Worm (Caenorhabditis elegans): ENCODE measurements around the gene ani-1.

ani-1 gene

ce11 chrIII:12496449-12496848, 43.3 kb upstream of the ani-1 start, which contains the start of gene herd-1 (continued):
- no peak for TF ChIP-seq sdz-38 (tag; optimal IDR thresholded peaks at IDR 0.05)
- no peak for TF ChIP-seq ztf-6 (GFP tag; IDR thresholded peaks at IDR 0.05)
- no peak for TF ChIP-seq snpc-1.1 (tag; optimal IDR thresholded peaks at IDR 0.05; ENCODE audit: insufficient read depth)
- TF ChIP-seq lin-54 (GFP tag; optimal IDR thresholded peaks at IDR 0.05) = peak; percentile 62
- peak; percentile 50; the same call in 1 of the 2 replicates for TF ChIP-seq lin-26 (GFP tag; IDR thresholded peaks at IDR 0.05)
- no peak for TF ChIP-seq F22D6.2 (tag; optimal IDR thresholded peaks at IDR 0.05)
- TF ChIP-seq somi-1 (GFP tag; optimal IDR thresholded peaks at IDR 0.05) = no peak
- no peak for TF ChIP-seq rpc-1 (optimal IDR thresholded peaks at IDR 0.05)
- TF ChIP-seq rpc-1 (tag; optimal IDR thresholded peaks at IDR 0.05) = no peak
- no peak for TF ChIP-seq nhr-120 (GFP tag; IDR thresholded peaks at IDR 0.05)
- no peak for TF ChIP-seq ztf-22 (GFP tag; optimal IDR thresholded peaks at IDR 0.05)
- no peak for TF ChIP-seq atf-7 (tag; optimal IDR thresholded peaks at IDR 0.05)
- TF ChIP-seq rcor-1 (GFP tag; IDR thresholded peaks at IDR 0.05) = peak; percentile 53
- TF ChIP-seq D2030.7 (GFP tag; IDR thresholded peaks at IDR 0.05) = peak; percentile 30; the same call in 1 of the 2 replicates
- TF ChIP-seq gei-17 (GFP tag; optimal IDR thresholded peaks at IDR 0.05) = no peak
- TF ChIP-seq lin-35 (GFP tag; optimal IDR thresholded peaks at IDR 0.05) = no peak
- no peak for TF ChIP-seq madf-8 (GFP tag; conservative IDR thresholded peaks at IDR 0.05)
- no peak for TF ChIP-seq tbx-9 (tag; optimal IDR thresholded peaks at IDR 0.05; ENCODE audit: borderline replicate concordance)
- TF ChIP-seq F52B5.7 (tag; optimal IDR thresholded peaks at IDR 0.05) = no peak
- no peak for TF ChIP-seq F10E7.11 (tag; optimal IDR thresholded peaks at IDR 0.05)
- peak; percentile 2 for TF ChIP-seq hrde-1 (tag; optimal IDR thresholded peaks at IDR 0.05; ENCODE audit: borderline replicate concordance)
- no peak for TF ChIP-seq ccch-3 (GFP tag; optimal IDR thresholded peaks at IDR 0.05)
- no peak for TF ChIP-seq Y53F4B.3 (GFP tag; IDR thresholded peaks at IDR 0.05)
- TF ChIP-seq snpc-4 (GFP tag; optimal IDR thresholded peaks at IDR 0.05) = no peak
- no peak for TF ChIP-seq snpc-4 (tag; optimal IDR thresholded peaks at IDR 0.05)
- TF ChIP-seq snpc-3.4 (tag; optimal IDR thresholded peaks at IDR 0.05) = peak; percentile 44
- no peak for TF ChIP-seq mel-28 (tag; optimal IDR thresholded peaks at IDR 0.05; ENCODE audit: borderline replicate concordance)
- TF ChIP-seq pbrm-1 (GFP tag; IDR thresholded peaks at IDR 0.05) = peak; percentile 56; the same call in 1 of the 2 replicates
- 0 out of 2 replicates have a peak, but pooled peaks have one; percentile 40 for TF ChIP-seq ceh-58 (GFP tag; IDR thresholded peaks at IDR 0.05)
- 0 out of 2 replicates have a peak, but pooled peaks have one; percentile 44 for TF ChIP-seq nfyb-1 (GFP tag; IDR thresholded peaks at IDR 0.05)
- no peak; the same call in 1 of the 2 replicates for TF ChIP-seq dox-1 (GFP tag; IDR thresholded peaks at IDR 0.05)
- 0 out of 2 replicates have a peak, but pooled peaks have one; percentile 43 for TF ChIP-seq ceh-100 (GFP tag; IDR thresholded peaks at IDR 0.05)
- peak; percentile 21; the same call in 1 of the 2 replicates for TF ChIP-seq hmg-1.2 (GFP tag; IDR thresholded peaks at IDR 0.05)
- TF ChIP-seq nfya-2 (GFP tag; IDR thresholded peaks at IDR 0.05) = 0 out of 2 replicates have a peak, but pooled peaks have one; percentile 78
- no peak for TF ChIP-seq F37B4.10 (GFP tag; IDR thresholded peaks at IDR 0.05)
- no peak for TF ChIP-seq ceh-91 (GFP tag; IDR thresholded peaks at IDR 0.05)
- TF ChIP-seq Y79H2A.3 (GFP tag; conservative IDR thresholded peaks at IDR 0.05) = 0 out of 2 replicates have a peak, but pooled peaks have one; percentile 33
- peak; percentile 69 for TF ChIP-seq attf-6 (GFP tag; IDR thresholded peaks at IDR 0.05)
- peak; percentile 69 for TF ChIP-seq hsf-1 (GFP tag; IDR thresholded peaks at IDR 0.05)
- TF ChIP-seq ztf-26 (tag; optimal IDR thresholded peaks at IDR 0.05) = no peak
- TF ChIP-seq hmg-20 (GFP tag; IDR thresholded peaks at IDR 0.05) = no peak
- no peak for TF ChIP-seq lir-1 (GFP tag; conservative IDR thresholded peaks at IDR 0.05)
- peak; percentile 70 for TF ChIP-seq madf-6 (GFP tag; IDR thresholded peaks at IDR 0.05)
- TF ChIP-seq Y53G8AR.9 (GFP tag; conservative IDR thresholded peaks at IDR 0.05) = 0 out of 2 replicates have a peak, but pooled peaks have one; percentile 49
- peak; percentile 71; the same call in 1 of the 2 replicates for TF ChIP-seq madf-3 (GFP tag; IDR thresholded peaks at IDR 0.05)
- no peak for TF ChIP-seq akir-1 (GFP tag; optimal IDR thresholded peaks at IDR 0.05)
- no peak for TF ChIP-seq ztf-25 (GFP tag; IDR thresholded peaks at IDR 0.05)
- no peak for TF ChIP-seq aptf-2 (GFP tag; conservative IDR thresholded peaks at IDR 0.05)
- no peak for TF ChIP-seq fkh-3 (tag; optimal IDR thresholded peaks at IDR 0.05)

Data from whole organism, young adult.